Worm (Caenorhabditis elegans): ENCODE results near the gene B0218.5.

DNA sequence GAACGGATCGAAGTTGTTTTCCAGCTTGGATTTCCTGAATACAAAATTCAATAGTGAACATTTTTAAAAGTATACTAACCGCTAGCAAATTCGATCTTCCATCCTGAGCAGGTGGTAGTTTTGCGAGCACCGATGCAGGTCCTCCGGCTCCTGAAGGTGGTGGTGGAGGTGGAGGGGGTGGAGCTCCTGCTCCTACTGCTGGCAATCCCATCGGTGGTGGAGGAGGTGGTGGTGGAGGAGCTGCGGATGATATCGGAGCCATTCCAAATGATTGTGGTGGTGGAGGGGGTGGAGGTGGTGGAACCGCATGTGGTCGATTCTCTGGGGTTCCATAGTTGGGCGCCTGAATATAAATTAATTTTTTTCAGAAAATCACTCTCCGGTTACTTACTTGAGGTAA lies 32.6 kb upstream of the B0218.5 start:
- no peak for TF ChIP-seq nhr-237 (tag; optimal IDR thresholded peaks at IDR 0.05)
- no peak for TF ChIP-seq mep-1 (tag; optimal IDR thresholded peaks at IDR 0.05)
- no peak for TF ChIP-seq hlh-1 (tag; optimal IDR thresholded peaks at IDR 0.05)
- TF ChIP-seq ztf-11 (tag; optimal IDR thresholded peaks at IDR 0.05): no peak
- TF ChIP-seq nhr-12 (tag; optimal IDR thresholded peaks at IDR 0.05): no peak
- TF ChIP-seq bed-3 (GFP tag; optimal IDR thresholded peaks at IDR 0.05): no peak
- no peak for TF ChIP-seq blmp-1 (tag; optimal IDR thresholded peaks at IDR 0.05)
- no peak for TF ChIP-seq unc-39 (tag; optimal IDR thresholded peaks at IDR 0.05)
- no peak for TF ChIP-seq pha-4 (tag; optimal IDR thresholded peaks at IDR 0.05)
- no peak for TF ChIP-seq sptf-1 (tag; optimal IDR thresholded peaks at IDR 0.05)
- TF ChIP-seq lin-13 (tag; optimal IDR thresholded peaks at IDR 0.05): no peak
- no peak for TF ChIP-seq ces-1 (GFP tag; optimal IDR thresholded peaks at IDR 0.05)
- no peak for TF ChIP-seq lsy-2 (tag; optimal IDR thresholded peaks at IDR 0.05)
